Worm (Caenorhabditis elegans) whole organism, young adult: ENCODE results near the gene Y41D4A.7.
A peak's percentile ranks its signal among the peaks of the same experiment; 100 is the strongest.

Source experiments
- B0035.1 ChIP-seq: sonication (generic microtip); optimal IDR thresholded peaks from 2 replicates; lab custom pipeline; 2016; ENCODE audit warnings: missing genetic modification characterization, mild to moderate bottlenecking, missing compliant biosample characterization, missing genotype, missing genetic modification reagents
- B0336.3 ChIP-seq: fragments of 200-800 bp; sonication (Bioruptor generic); IDR thresholded peaks from 2 replicates; pipeline ENCODE4 v1.3.6; 2022; ENCODE audit warnings: missing genetic modification characterization, missing compliant biosample characterization
- C06A6.2 ChIP-seq: fragments of 200-800 bp; sonication (Bioruptor generic); conservative IDR thresholded peaks from 2 replicates; pipeline ENCODE4 v1.3.6; 2022; ENCODE audit warnings: missing genetic modification characterization, missing compliant biosample characterization
- C17E4.6 ChIP-seq: fragments of 200-800 bp; sonication (Bioruptor generic); IDR thresholded peaks from 2 replicates; pipeline ENCODE4 v1.3.6; 2022; ENCODE audit warnings: missing genetic modification reagents, missing genetic modification characterization, missing compliant biosample characterization
- F23B12.7 ChIP-seq: sonication (generic microtip); optimal IDR thresholded peaks from 2 replicates; lab custom pipeline; 2017; ENCODE audit warnings: missing genetic modification characterization, mild to moderate bottlenecking, missing compliant biosample characterization, antibody characterized with exemption, moderate library complexity; ENCODE audit not compliant: insufficient read depth
- F33H1.4 ChIP-seq: fragments of 200-800 bp; sonication (Bioruptor generic); IDR thresholded peaks from 2 replicates; pipeline ENCODE4 v1.3.6; 2022; ENCODE audit warnings: missing genetic modification reagents, missing genetic modification characterization, missing compliant biosample characterization
- F49E8.2 ChIP-seq: sonication (generic microtip); optimal IDR thresholded peaks from 3 replicates; lab custom pipeline; 2017; ENCODE audit warnings: missing genetic modification characterization, mild to moderate bottlenecking, missing compliant biosample characterization, antibody characterized with exemption, moderate library complexity; ENCODE audit not compliant: insufficient read depth
- F55B11.4 ChIP-seq: sonication (generic microtip); optimal IDR thresholded peaks from 2 replicates; lab custom pipeline; 2016; ENCODE audit warnings: missing compliant biosample characterization, missing genetic modification characterization, borderline replicate concordance; ENCODE audit not compliant: insufficient read depth
- F57A8.1 ChIP-seq: fragments of 200-800 bp; sonication (Bioruptor generic); optimal IDR thresholded peaks from 2 replicates; lab custom pipeline; 2018; ENCODE audit warnings: mild to moderate bottlenecking, missing genetic modification characterization, moderate library complexity, missing compliant biosample characterization
- F57C9.4 ChIP-seq: sonication (generic microtip); optimal IDR thresholded peaks from 2 replicates; lab custom pipeline; 2017; ENCODE audit warnings: mild to moderate bottlenecking, missing genetic modification characterization, missing compliant biosample characterization
- K11D2.4 ChIP-seq: fragments of 200-800 bp; sonication (Bioruptor generic); IDR thresholded peaks from 2 replicates; pipeline ENCODE4 v1.3.6; 2022; ENCODE audit warnings: missing genetic modification reagents, missing genetic modification characterization, missing compliant biosample characterization
- K12H6.12 ChIP-seq: fragments of 200-800 bp; sonication (Bioruptor generic); optimal IDR thresholded peaks from 2 replicates; lab custom pipeline; 2018; ENCODE audit warnings: mild to moderate bottlenecking, missing genetic modification characterization, missing compliant biosample characterization
- Y56A3A.18 ChIP-seq: fragments of 200-800 bp; sonication (Bioruptor generic); IDR thresholded peaks from 2 replicates; pipeline ENCODE4 v1.3.6; 2022; ENCODE audit warnings: missing genetic modification reagents, missing genetic modification characterization, missing compliant biosample characterization
- akir-1 ChIP-seq: fragments of 200-800 bp; sonication (Bioruptor generic); optimal IDR thresholded peaks from 2 replicates; lab custom pipeline; 2018; ENCODE audit warnings: mild to moderate bottlenecking, missing genetic modification characterization, moderate library complexity, missing compliant biosample characterization
- atf-7 ChIP-seq: sonication (generic microtip); optimal IDR thresholded peaks from 2 replicates; lab custom pipeline; 2017; ENCODE audit warnings: mild to moderate bottlenecking, missing genetic modification characterization, missing compliant biosample characterization
- attf-3 ChIP-seq: fragments of 200-800 bp; sonication (Bioruptor generic); conservative IDR thresholded peaks from 2 replicates; pipeline ENCODE4 v1.3.6; 2022; ENCODE audit warnings: missing genetic modification reagents, missing genetic modification characterization, missing compliant biosample characterization
- bed-1 ChIP-seq: fragments of 200-800 bp; sonication (Bioruptor generic); IDR thresholded peaks from 2 replicates; pipeline ENCODE4 v1.3.6; 2022; ENCODE audit warnings: missing genetic modification reagents, missing genetic modification characterization, missing compliant biosample characterization
- bed-2 ChIP-seq: fragments of 200-800 bp; sonication (Bioruptor generic); IDR thresholded peaks from 2 replicates; pipeline ENCODE4 v1.3.6; 2022; ENCODE audit warnings: missing genetic modification reagents, missing genetic modification characterization, missing compliant biosample characterization
- ceh-27 ChIP-seq: fragments of 200-800 bp; sonication (Bioruptor generic); optimal IDR thresholded peaks from 2 replicates; lab custom pipeline; 2018; ENCODE audit warnings: mild to moderate bottlenecking, missing genetic modification characterization, moderate library complexity, missing compliant biosample characterization
- ceh-79 ChIP-seq: sonication (generic microtip); optimal IDR thresholded peaks from 2 replicates; lab custom pipeline; 2017; ENCODE audit warnings: mild to moderate bottlenecking, missing genetic modification characterization, missing compliant biosample characterization
- dox-1 ChIP-seq: fragments of 200-800 bp; sonication (Bioruptor generic); IDR thresholded peaks from 2 replicates; pipeline ENCODE4 v1.3.6; 2022; ENCODE audit warnings: missing genetic modification reagents, missing genetic modification characterization, missing compliant biosample characterization
- efl-1 ChIP-seq: fragments of 150-350 bp; optimal IDR thresholded peaks from 2 replicates; lab custom pipeline; 2014; ENCODE audit warnings: missing biosample characterization, missing genetic modification reagents, missing genetic modification characterization
- egl-18 ChIP-seq: fragments of 200-800 bp; sonication (Bioruptor generic); IDR thresholded peaks from 2 replicates; pipeline ENCODE4 v1.3.6; 2022; ENCODE audit warnings: missing genetic modification reagents, missing genetic modification characterization, missing compliant biosample characterization
- egl-44 ChIP-seq: fragments of 200-800 bp; sonication (Bioruptor generic); IDR thresholded peaks from 2 replicates; pipeline ENCODE4 v1.3.6; 2022; ENCODE audit warnings: missing genetic modification reagents, missing genetic modification characterization, missing compliant biosample characterization
- hlh-12 ChIP-seq: sonication (generic microtip); optimal IDR thresholded peaks from 2 replicates; lab custom pipeline; 2016; ENCODE audit warnings: missing genetic modification characterization, missing compliant biosample characterization
- hlh-26 ChIP-seq: fragments of 200-800 bp; sonication (Bioruptor generic); conservative IDR thresholded peaks from 2 replicates; pipeline ENCODE4 v1.3.6; 2022; ENCODE audit warnings: missing genetic modification reagents, missing genetic modification characterization, missing compliant biosample characterization
- let-607 ChIP-seq, 2 experiments: fragments of 200-800 bp in 1 of 2; sonication (Bioruptor generic) in 1 of 2; sonication (generic microtip) in 1 of 2; optimal IDR thresholded peaks; 2 replicates each; lab custom pipeline; 2016 to 2018; ENCODE audit warnings: mild to moderate bottlenecking in 2 of 2, missing compliant biosample characterization in 2 of 2, missing genetic modification characterization in 2 of 2, moderate library complexity in 2 of 2, missing genotype in 1 of 2
- lir-1 ChIP-seq: fragments of 200-800 bp; sonication (Bioruptor generic); conservative IDR thresholded peaks from 2 replicates; pipeline ENCODE4 v1.3.6; 2022; ENCODE audit warnings: missing genetic modification reagents, missing genetic modification characterization, missing compliant biosample characterization
- lsl-1 ChIP-seq: fragments of 200-800 bp; sonication (Bioruptor generic); optimal IDR thresholded peaks from 2 replicates; lab custom pipeline; 2018; ENCODE audit warnings: mild to moderate bottlenecking, missing genetic modification characterization, moderate library complexity, missing compliant biosample characterization
- nfya-1 ChIP-seq: sonication (generic microtip); optimal IDR thresholded peaks from 2 replicates; lab custom pipeline; 2017; ENCODE audit warnings: antibody characterized with exemption, missing compliant biosample characterization, missing genetic modification characterization, borderline replicate concordance; ENCODE audit not compliant: insufficient read depth
- nfya-2 ChIP-seq: fragments of 200-800 bp; sonication (Bioruptor generic); IDR thresholded peaks from 2 replicates; pipeline ENCODE4 v1.3.6; 2022; ENCODE audit warnings: missing genetic modification reagents, missing genetic modification characterization, missing compliant biosample characterization
- nfyb-1 ChIP-seq: fragments of 200-800 bp; sonication (Bioruptor generic); IDR thresholded peaks from 2 replicates; pipeline ENCODE4 v1.3.6; 2022; ENCODE audit warnings: missing genetic modification reagents, missing genetic modification characterization, missing compliant biosample characterization
- nhr-27 ChIP-seq: fragments of 200-800 bp; sonication (Bioruptor generic); optimal IDR thresholded peaks from 2 replicates; lab custom pipeline; 2018; ENCODE audit warnings: mild to moderate bottlenecking, missing genetic modification characterization, moderate library complexity, missing compliant biosample characterization
- rpc-1 ChIP-seq, 2 experiments: fragments of 150-350 bp in 1 of 2; sonication (generic microtip) in 1 of 2; optimal IDR thresholded peaks; 2 replicates each; lab custom pipeline; 2014 to 2018; ENCODE audit warnings: missing biosample characterization in 1 of 2, missing genetic modification characterization in 1 of 2, missing genetic modification reagents in 1 of 2, missing genotype in 1 of 2
- sdz-38 ChIP-seq: sonication (generic microtip); optimal IDR thresholded peaks from 2 replicates; lab custom pipeline; 2016; ENCODE audit warnings: missing genotype, missing genetic modification characterization, missing compliant biosample characterization
- sea-2 ChIP-seq: fragments of 200-800 bp; sonication (Bioruptor generic); IDR thresholded peaks from 2 replicates; pipeline ENCODE4 v1.3.6; 2022; ENCODE audit warnings: missing genetic modification characterization, missing compliant biosample characterization
- snpc-1.1 ChIP-seq: sonication (generic microtip); optimal IDR thresholded peaks from 2 replicates; lab custom pipeline; 2017; ENCODE audit warnings: missing genetic modification characterization, mild to moderate bottlenecking, missing compliant biosample characterization, antibody characterized with exemption, moderate library complexity, missing genotype, missing genetic modification reagents; ENCODE audit not compliant: insufficient read depth
- snpc-4 ChIP-seq, 5 experiments: fragments of 150-350 bp in 1 of 5; sonication (generic microtip) in 4 of 5; optimal IDR thresholded peaks; 2 replicates each; lab custom pipeline; 2014 to 2018; ENCODE audit warnings: missing genetic modification characterization in 5 of 5, missing biosample characterization in 3 of 5, antibody characterized with exemption in 2 of 5, mild to moderate bottlenecking in 2 of 5, missing compliant biosample characterization in 2 of 5, missing genotype in 2 of 5, moderate library complexity in 2 of 5, missing genetic modification reagents in 1 of 5
- tlf-1 ChIP-seq: fragments of 200-800 bp; sonication (Bioruptor generic); optimal IDR thresholded peaks from 2 replicates; lab custom pipeline; 2018; ENCODE audit warnings: mild to moderate bottlenecking, missing genetic modification characterization, missing compliant biosample characterization
- xnd-1 ChIP-seq: sonication (generic microtip); optimal IDR thresholded peaks from 2 replicates; lab custom pipeline; 2016; ENCODE audit warnings: missing genotype, missing genetic modification reagents, missing genetic modification characterization, missing compliant biosample characterization
- zfh-2 ChIP-seq: fragments of 200-800 bp; sonication (Bioruptor generic); conservative IDR thresholded peaks from 2 replicates; pipeline ENCODE4 v1.3.6; 2022; ENCODE audit warnings: missing genetic modification reagents, missing genetic modification characterization, missing compliant biosample characterization
- ztf-22 ChIP-seq: fragments of 200-800 bp; sonication (Bioruptor generic); optimal IDR thresholded peaks from 2 replicates; lab custom pipeline; 2018; ENCODE audit warnings: mild to moderate bottlenecking, missing genetic modification characterization, moderate library complexity, missing compliant biosample characterization
- ztf-25 ChIP-seq: fragments of 200-800 bp; sonication (Bioruptor generic); IDR thresholded peaks from 2 replicates; pipeline ENCODE4 v1.3.6; 2022; ENCODE audit warnings: missing genetic modification reagents, missing genetic modification characterization, missing compliant biosample characterization

The Y41D4A.7 gene

ce11 chrIV:1713618-1714017 is 47.8 kb downstream of the Y41D4A.7 start:
- peak; percentile 75 for TF ChIP-seq zfh-2 (GFP tag; lab: Robert Waterston, UW)
- TF ChIP-seq F33H1.4 = no peak

ce11 chrIV:1711029-1711489 is 50.3 kb downstream of the Y41D4A.7 start, which contains the start of gene rpi-2:
TSS of gene rpi-2 (plus strand) at chrIV:1711262.
- peak; percentile 90 for TF ChIP-seq nfyb-1 (GFP tag; lab: Robert Waterston, UW)
- TF ChIP-seq bed-2 (GFP tag; lab: Robert Waterston, UW) = no peak
- TF ChIP-seq B0035.1 (tag; lab: Kevin White, UChicago) = peak; percentile 80
- 0 out of 2 replicates have a peak, but pooled peaks have one; percentile 36 for TF ChIP-seq egl-18 (GFP tag; lab: Robert Waterston, UW)
- peak; percentile 21 for TF ChIP-seq snpc-1.1
- no peak for TF ChIP-seq efl-1
- TF ChIP-seq rpc-1 (optimal IDR thresholded peaks at IDR 0.05; lab: Kevin White, UChicago) = no peak
- TF ChIP-seq rpc-1 (tag; optimal IDR thresholded peaks at IDR 0.05; lab: Kevin White, UChicago) = no peak
- TF ChIP-seq sdz-38 (tag; lab: Kevin White, UChicago) = no peak
- TF ChIP-seq snpc-4 (GFP tag; optimal IDR thresholded peaks at IDR 0.05; lab: Kevin White, UChicago) = no peak
- peak in 3 of 4 experiments; percentile 48 to 61 (median 56) for TF ChIP-seq snpc-4 (tag; optimal IDR thresholded peaks at IDR 0.05; lab: Kevin White, UChicago)
- TF ChIP-seq xnd-1 (tag; lab: Kevin White, UChicago) = peak; percentile 69
- peak; percentile 67; the same call in 1 of the 2 replicates for TF ChIP-seq K11D2.4 (GFP tag; lab: Robert Waterston, UW)
- TF ChIP-seq F49E8.2 (tag; lab: Kevin White, UChicago) = peak; percentile 96
- TF ChIP-seq lir-1 (GFP tag; lab: Robert Waterston, UW) = no peak
- no peak for TF ChIP-seq F55B11.4 (tag; lab: Kevin White, UChicago)
- TF ChIP-seq ceh-27 = peak; percentile 46
- no peak for TF ChIP-seq ztf-25 (GFP tag; lab: Robert Waterston, UW)
- peak; percentile 82 for TF ChIP-seq dox-1
- TF ChIP-seq bed-1 (GFP tag; lab: Robert Waterston, UW) = peak; percentile 85; the same call in 1 of the 2 replicates
- no peak for TF ChIP-seq F23B12.7 (tag; lab: Kevin White, UChicago)
- TF ChIP-seq F57A8.1 (GFP tag; lab: Kevin White, UChicago) = no peak
- TF ChIP-seq attf-3 (GFP tag; lab: Robert Waterston, UW) = peak; percentile 54; the same call in 1 of the 2 replicates
- TF ChIP-seq F57C9.4 (tag; lab: Kevin White, UChicago) = no peak
- 0 out of 2 replicates have a peak, but pooled peaks have one; percentile 70 for TF ChIP-seq hlh-26 (GFP tag; lab: Robert Waterston, UW)
- TF ChIP-seq K12H6.12 (tag; lab: Kevin White, UChicago) = peak; percentile 42
- TF ChIP-seq tlf-1 (GFP tag; lab: Kevin White, UChicago) = peak; percentile 92
- peak; percentile 83 for TF ChIP-seq ceh-79
- peak; percentile 16; the same call in 1 of the 2 replicates for TF ChIP-seq zfh-2 (GFP tag; lab: Robert Waterston, UW)
- TF ChIP-seq atf-7 = peak; percentile 78
- peak; percentile 74; the same call in 1 of the 2 replicates for TF ChIP-seq Y56A3A.18 (GFP tag; lab: Robert Waterston, UW)
- peak; percentile 62 for TF ChIP-seq nhr-27 (tag; lab: Kevin White, UChicago)
- no peak for TF ChIP-seq ztf-22
- no peak for TF ChIP-seq hlh-12 (tag; lab: Kevin White, UChicago)
- TF ChIP-seq B0336.3 (GFP tag; lab: Robert Waterston, UW) = peak; percentile 97
- peak; percentile 90 for TF ChIP-seq C17E4.6 (GFP tag; lab: Robert Waterston, UW)
- TF ChIP-seq egl-44 (GFP tag; lab: Robert Waterston, UW) = peak; percentile 93
- TF ChIP-seq sea-2 (GFP tag; lab: Robert Waterston, UW) = 0 out of 2 replicates have a peak, but pooled peaks have one; percentile 21
- TF ChIP-seq nfya-2 = 0 out of 2 replicates have a peak, but pooled peaks have one; percentile 14
- peak; percentile 62 for TF ChIP-seq F33H1.4
- TF ChIP-seq let-607 (tag; optimal IDR thresholded peaks at IDR 0.05; lab: Kevin White, UChicago) = no peak
- TF ChIP-seq akir-1 (GFP tag; lab: Kevin White, UChicago) = no peak
- no peak for TF ChIP-seq nfya-1 (tag; lab: Kevin White, UChicago)
- no peak for TF ChIP-seq C06A6.2 (GFP tag; lab: Robert Waterston, UW)
- TF ChIP-seq lsl-1 (GFP tag; lab: Kevin White, UChicago) = peak; percentile 68
